Fruit fly (Drosophila melanogaster): Measurements from ENCODE around the gene CG2217.

Gene CG2217

dm6 chr3R:30461608-30462243 lies 39.0 kb upstream of the CG2217 start:
- TF ChIP-seq CG14711 (tag; optimal IDR thresholded peaks at IDR 0.05): no peak
- no peak for TF ChIP-seq CG7045 (GFP tag; optimal IDR thresholded peaks at IDR 0.05)
- TF ChIP-seq toe (GFP tag; optimal IDR thresholded peaks at IDR 0.05): no peak
- no peak for TF ChIP-seq pad (GFP tag; optimal IDR thresholded peaks at IDR 0.05)
- TF ChIP-seq ovo (GFP tag; optimal IDR thresholded peaks at IDR 0.05): no peak
- no peak for TF ChIP-seq tj (GFP tag; optimal IDR thresholded peaks at IDR 0.05)
- no peak for TF ChIP-seq Clk (GFP tag; optimal IDR thresholded peaks at IDR 0.05)
- no peak for TF ChIP-seq CG33017 (tag; optimal IDR thresholded peaks at IDR 0.05)
- TF ChIP-seq bab1 (GFP tag; optimal IDR thresholded peaks at IDR 0.05): no peak
- no peak for TF ChIP-seq cic (GFP tag; optimal IDR thresholded peaks at IDR 0.05)
- no peak for TF ChIP-seq Crg-1 (GFP tag; optimal IDR thresholded peaks at IDR 0.05)
- no peak for TF ChIP-seq kay (GFP tag; ENCODE audit: borderline replicate concordance)
- TF ChIP-seq CG1620 (GFP tag; optimal IDR thresholded peaks at IDR 0.05): no peak
- no peak for TF ChIP-seq CG11617 (GFP tag; optimal IDR thresholded peaks at IDR 0.05)
- no peak for TF ChIP-seq Hr96 (GFP tag; optimal IDR thresholded peaks at IDR 0.05)
- TF ChIP-seq CG5204 (GFP tag; optimal IDR thresholded peaks at IDR 0.05): no peak
- no peak for TF ChIP-seq CG12768 (GFP tag; optimal IDR thresholded peaks at IDR 0.05)

- TF ChIP-seq CG11617 (GFP tag; optimal IDR thresholded peaks at IDR 0.05) (no peak), bab1 (GFP tag; optimal IDR thresholded peaks at IDR 0.05) (no peak), tj (GFP tag; optimal IDR thresholded peaks at IDR 0.05) (no peak), cnc (optimal IDR thresholded peaks at IDR 0.05) (no peak), pad (GFP tag; optimal IDR thresholded peaks at IDR 0.05) (no peak), CG12768 (GFP tag; optimal IDR thresholded peaks at IDR 0.05) (no peak), CG33017 (tag; optimal IDR thresholded peaks at IDR 0.05) (no peak), cic (GFP tag; optimal IDR thresholded peaks at IDR 0.05) (no peak), CG14711 (tag; optimal IDR thresholded peaks at IDR 0.05) (no peak), Hr96 (GFP tag; optimal IDR thresholded peaks at IDR 0.05) (no peak), CG7101 (tag; optimal IDR thresholded peaks at IDR 0.05) (no peak), Mnt (GFP tag; optimal IDR thresholded peaks at IDR 0.05) (no peak), Clk (GFP tag; optimal IDR thresholded peaks at IDR 0.05) (no peak), toe (GFP tag; optimal IDR thresholded peaks at IDR 0.05) (no peak), CG7045 (GFP tag; optimal IDR thresholded peaks at IDR 0.05) (no peak), ovo (GFP tag; optimal IDR thresholded peaks at IDR 0.05) (no peak), kay (GFP tag; ENCODE audit: borderline replicate concordance) (no peak)
These were observed 37.4 kb upstream of the CG2217 start for dm6 chr3R:30460187-30460586.

- peak; percentile 69 for TF ChIP-seq bab1 (GFP tag; optimal IDR thresholded peaks at IDR 0.05)
- peak; percentile 94 for TF ChIP-seq kay (GFP tag; ENCODE audit: borderline replicate concordance)
- TF ChIP-seq CG5204 (GFP tag; optimal IDR thresholded peaks at IDR 0.05): no peak
These were observed 36.5 kb upstream of the CG2217 start, which contains the start of the genes CG2224 and CDase for dm6 chr3R:30459066-30459935. CG2224 (minus strand) TSS chr3R:30459300. CDase (plus strand) TSS chr3R:30459521.

dm6 chr3R:30455817-30456544 lies 33.2 kb upstream of the CG2217 start, which contains the start of gene aralar1:
aralar1 (minus strand) TSS chr3R:30455867.
- TF ChIP-seq kay (GFP tag; ENCODE audit: borderline replicate concordance): no peak
- TF ChIP-seq cnc (optimal IDR thresholded peaks at IDR 0.05): no peak
- TF ChIP-seq Mnt (GFP tag; optimal IDR thresholded peaks at IDR 0.05): no peak
- TF ChIP-seq CG14711 (tag; optimal IDR thresholded peaks at IDR 0.05): no peak
- no peak for TF ChIP-seq CG5204 (GFP tag; optimal IDR thresholded peaks at IDR 0.05)
- TF ChIP-seq Clk (GFP tag; optimal IDR thresholded peaks at IDR 0.05): no peak
- TF ChIP-seq bab1 (GFP tag; optimal IDR thresholded peaks at IDR 0.05): no peak
- no peak for TF ChIP-seq CG7101 (tag; optimal IDR thresholded peaks at IDR 0.05)
- TF ChIP-seq CG33017 (tag; optimal IDR thresholded peaks at IDR 0.05): no peak
- no peak for TF ChIP-seq Hr96 (GFP tag; optimal IDR thresholded peaks at IDR 0.05)
- TF ChIP-seq cic (GFP tag; optimal IDR thresholded peaks at IDR 0.05): no peak
- no peak for TF ChIP-seq toe (GFP tag; optimal IDR thresholded peaks at IDR 0.05)
- TF ChIP-seq CG7045 (GFP tag; optimal IDR thresholded peaks at IDR 0.05): no peak
- no peak for TF ChIP-seq tj (GFP tag; optimal IDR thresholded peaks at IDR 0.05)
- no peak for TF ChIP-seq CG11617 (GFP tag; optimal IDR thresholded peaks at IDR 0.05)
- TF ChIP-seq Crg-1 (GFP tag; optimal IDR thresholded peaks at IDR 0.05): no peak
- TF ChIP-seq CG1620 (GFP tag; optimal IDR thresholded peaks at IDR 0.05): no peak

- no peak for TF ChIP-seq ovo (GFP tag; optimal IDR thresholded peaks at IDR 0.05)
- TF ChIP-seq Mnt (GFP tag; optimal IDR thresholded peaks at IDR 0.05): peak; percentile 50
- TF ChIP-seq CG7045 (GFP tag; optimal IDR thresholded peaks at IDR 0.05): no peak
- TF ChIP-seq toe (GFP tag; optimal IDR thresholded peaks at IDR 0.05): no peak
- peak; percentile 41 for TF ChIP-seq cic (GFP tag; optimal IDR thresholded peaks at IDR 0.05)
- no peak for TF ChIP-seq CG1620 (GFP tag; optimal IDR thresholded peaks at IDR 0.05)
- no peak for TF ChIP-seq tj (GFP tag; optimal IDR thresholded peaks at IDR 0.05)
- TF ChIP-seq pad (GFP tag; optimal IDR thresholded peaks at IDR 0.05): peak; percentile 17
- peak; percentile 44 for TF ChIP-seq kay (GFP tag; ENCODE audit: borderline replicate concordance)
These were observed 31.7 kb upstream of the CG2217 start for dm6 chr3R:30454442-30454841.
